Fruit fly (Drosophila melanogaster) whole organism, embryonic: ENCODE data around the gene DAAM.
A peak's percentile ranks its signal among the peaks of the same experiment; 100 is the strongest.

ENCODE experiments used
- Asciz ChIP-seq: fragments of 200-800 bp; sonication (Bioruptor generic); optimal IDR thresholded peaks from 2 replicates; lab custom pipeline; 2017; ENCODE audit warnings: missing biosample characterization, mild to moderate bottlenecking, missing genetic modification characterization, missing genetic modification reagents
- BEAF-32 ChIP-seq: fragments of 200-800 bp; sonication (Bioruptor generic); optimal IDR thresholded peaks from 3 replicates; lab custom pipeline; 2017; ENCODE audit warnings: missing biosample characterization, missing genetic modification characterization, mild to moderate bottlenecking, moderate library complexity, missing genetic modification reagents
- CG10654 ChIP-seq: fragments of 200-800 bp; sonication (Bioruptor generic); optimal IDR thresholded peaks from 2 replicates; lab custom pipeline; 2016; ENCODE audit warnings: missing biosample characterization, missing genetic modification characterization
- CG11093 ChIP-seq: fragments of 200-800 bp; sonication (Bioruptor generic); IDR thresholded peaks from 3 replicates; pipeline ENCODE4 v1.3.6; 2022; ENCODE audit warnings: missing biosample characterization, missing genetic modification characterization
- CG13775 ChIP-seq: fragments of 200-800 bp; sonication (Bioruptor generic); optimal IDR thresholded peaks from 3 replicates; lab custom pipeline; 2017; ENCODE audit warnings: missing biosample characterization, mild to moderate bottlenecking, missing genetic modification characterization
- CG15073 ChIP-seq: fragments of 200-800 bp; sonication (Bioruptor generic); optimal IDR thresholded peaks from 2 replicates; lab custom pipeline; 2016; ENCODE audit warnings: missing biosample characterization, missing genetic modification characterization
- CG2129 ChIP-seq: fragments of 200-800 bp; sonication (Bioruptor generic); IDR thresholded peaks from 2 replicates; pipeline ENCODE4 v1.3.6; 2022; ENCODE audit warnings: missing biosample characterization, missing genetic modification characterization; ENCODE audit not compliant: partially characterized antibody
- CG31224 ChIP-seq: fragments of 200-800 bp; sonication (Bioruptor generic); IDR thresholded peaks from 2 replicates; pipeline ENCODE4 v1.3.6; 2022; ENCODE audit warnings: missing biosample characterization, missing genetic modification characterization
- CG5180 ChIP-seq: fragments of 200-800 bp; sonication (Bioruptor generic); optimal IDR thresholded peaks from 3 replicates; lab custom pipeline; 2017; ENCODE audit warnings: missing biosample characterization, missing genetic modification characterization, mild to moderate bottlenecking, moderate library complexity, missing genetic modification reagents
- CG6813 ChIP-seq: fragments of 200-800 bp; sonication (Bioruptor generic); optimal IDR thresholded peaks from 2 replicates; lab custom pipeline; 2017; ENCODE audit warnings: missing biosample characterization, missing genetic modification characterization, mild to moderate bottlenecking, moderate library complexity, missing genetic modification reagents
- CG7786 ChIP-seq: fragments of 200-800 bp; sonication (Bioruptor generic); optimal IDR thresholded peaks from 2 replicates; lab custom pipeline; 2016; ENCODE audit warnings: missing biosample characterization, missing genetic modification characterization
- Camta ChIP-seq: fragments of 200-800 bp; sonication (Bioruptor generic); optimal IDR thresholded peaks from 2 replicates; lab custom pipeline; 2016; ENCODE audit warnings: missing biosample characterization, missing genetic modification characterization
- Dip3 ChIP-seq: fragments of 200-800 bp; sonication (Bioruptor generic); optimal IDR thresholded peaks from 3 replicates; lab custom pipeline; 2016; ENCODE audit warnings: missing biosample characterization, missing genetic modification characterization
- Fer3 ChIP-seq: fragments of 200-800 bp; sonication (Bioruptor generic); optimal IDR thresholded peaks from 2 replicates; lab custom pipeline; 2018; ENCODE audit warnings: missing biosample characterization, mild to moderate bottlenecking, missing genetic modification characterization, moderate library complexity
- H15 ChIP-seq: fragments of 200-800 bp; sonication (Bioruptor generic); IDR thresholded peaks from 3 replicates; pipeline ENCODE4 v1.3.6; 2022; ENCODE audit warnings: missing biosample characterization, missing genetic modification characterization
- HLH4C ChIP-seq: fragments of 200-800 bp; sonication (Bioruptor generic); IDR thresholded peaks from 3 replicates; pipeline ENCODE4 v1.3.6; 2022; ENCODE audit warnings: missing biosample characterization, missing genetic modification characterization; ENCODE audit not compliant: partially characterized antibody
- HmgZ ChIP-seq: fragments of 200-800 bp; sonication (Bioruptor generic); optimal IDR thresholded peaks from 2 replicates; lab custom pipeline; 2018; ENCODE audit warnings: missing biosample characterization, mild to moderate bottlenecking, missing genetic modification characterization
- Hmx ChIP-seq: fragments of 200-800 bp; sonication (Bioruptor generic); optimal IDR thresholded peaks from 2 replicates; lab custom pipeline; 2016; ENCODE audit warnings: missing biosample characterization, missing genetic modification characterization
- Hr39 ChIP-seq: fragments of >200 bp; optimal IDR thresholded peaks from 2 replicates; lab custom pipeline; 2017
- Kr ChIP-seq: fragments of 200-800 bp; sonication (Bioruptor generic); optimal IDR thresholded peaks from 2 replicates; lab custom pipeline; 2017; ENCODE audit warnings: missing biosample characterization, mild to moderate bottlenecking, missing genetic modification characterization
- MTF-1 ChIP-seq: fragments of 200-800 bp; sonication (Bioruptor generic); optimal IDR thresholded peaks from 2 replicates; lab custom pipeline; 2018; ENCODE audit warnings: missing biosample characterization, mild to moderate bottlenecking, missing genetic modification characterization, borderline replicate concordance
- Mad ChIP-seq: fragments of 200-800 bp; sonication (Bioruptor generic); optimal IDR thresholded peaks from 2 replicates; lab custom pipeline; 2016; ENCODE audit warnings: missing biosample characterization, missing genetic modification characterization
- Meics ChIP-seq: fragments of 200-800 bp; sonication (Bioruptor generic); optimal IDR thresholded peaks from 2 replicates; lab custom pipeline; 2017; ENCODE audit warnings: missing biosample characterization, mild to moderate bottlenecking, missing genetic modification characterization
- NC2α ChIP-seq: fragments of 200-800 bp; sonication (Bioruptor generic); optimal IDR thresholded peaks from 2 replicates; lab custom pipeline; 2016; ENCODE audit warnings: missing biosample characterization, missing genetic modification characterization
- Neu2 ChIP-seq: fragments of 200-800 bp; sonication (Bioruptor generic); optimal IDR thresholded peaks from 3 replicates; lab custom pipeline; 2016; ENCODE audit warnings: missing biosample characterization, missing genetic modification characterization, borderline replicate concordance
- Oli ChIP-seq: fragments of 200-800 bp; sonication (Bioruptor generic); optimal IDR thresholded peaks from 2 replicates; lab custom pipeline; 2018; ENCODE audit warnings: missing biosample characterization, mild to moderate bottlenecking, missing genetic modification characterization, moderate library complexity
- Opbp ChIP-seq: fragments of 200-800 bp; sonication (Bioruptor generic); IDR thresholded peaks from 3 replicates; pipeline ENCODE4 v1.3.6; 2022; ENCODE audit warnings: missing biosample characterization, missing genetic modification characterization; ENCODE audit not compliant: partially characterized antibody
- Side ChIP-seq: fragments of 200-800 bp; sonication (Bioruptor generic); optimal IDR thresholded peaks from 2 replicates; lab custom pipeline; 2016; ENCODE audit warnings: missing biosample characterization, missing genetic modification characterization
- Sin3A ChIP-seq: fragments of >200 bp; optimal IDR thresholded peaks from 2 replicates; lab custom pipeline; 2018
- Taf1 ChIP-seq: fragments of 200-800 bp; sonication (Bioruptor generic); IDR thresholded peaks from 2 replicates; pipeline ENCODE4 v1.3.6; 2022; ENCODE audit warnings: missing biosample characterization, missing genetic modification characterization
- Xbp1 ChIP-seq: fragments of 200-800 bp; sonication (Bioruptor generic); optimal IDR thresholded peaks from 3 replicates; lab custom pipeline; 2016; ENCODE audit warnings: missing biosample characterization, mild to moderate bottlenecking, missing genetic modification characterization
- ara ChIP-seq: fragments of 200-800 bp; sonication (Bioruptor generic); IDR thresholded peaks from 2 replicates; pipeline ENCODE4 v1.3.6; 2022; ENCODE audit warnings: missing biosample characterization, missing genetic modification characterization
- br ChIP-seq: fragments of >200 bp; optimal IDR thresholded peaks from 2 replicates; lab custom pipeline; 2017
- btn ChIP-seq: fragments of 200-800 bp; sonication (Bioruptor generic); optimal IDR thresholded peaks from 2 replicates; lab custom pipeline; 2016; ENCODE audit warnings: missing biosample characterization, missing genetic modification characterization
- cato ChIP-seq: fragments of 200-800 bp; sonication (Bioruptor generic); optimal IDR thresholded peaks from 2 replicates; lab custom pipeline; 2016; ENCODE audit warnings: missing biosample characterization, missing genetic modification characterization, borderline replicate concordance
- cwo ChIP-seq: fragments of 200-800 bp; sonication (Bioruptor generic); optimal IDR thresholded peaks from 3 replicates; lab custom pipeline; 2017; ENCODE audit warnings: missing biosample characterization, missing genetic modification characterization, mild to moderate bottlenecking, moderate library complexity, missing genetic modification reagents
- danr ChIP-seq: fragments of 200-800 bp; sonication (Bioruptor generic); IDR thresholded peaks from 2 replicates; pipeline ENCODE4 v1.3.6; 2022; ENCODE audit warnings: missing biosample characterization, missing genetic modification characterization
- exex ChIP-seq: fragments of 200-800 bp; sonication (Bioruptor generic); optimal IDR thresholded peaks from 4 replicates; lab custom pipeline; 2018; ENCODE audit warnings: missing biosample characterization, mild to moderate bottlenecking, missing genetic modification characterization, moderate library complexity
- eyg ChIP-seq: fragments of 200-800 bp; sonication (Bioruptor generic); optimal IDR thresholded peaks from 3 replicates; lab custom pipeline; 2016; ENCODE audit warnings: missing biosample characterization, missing genetic modification characterization
- fd102C ChIP-seq: fragments of 200-800 bp; sonication (Bioruptor generic); optimal IDR thresholded peaks from 2 replicates; lab custom pipeline; 2018; ENCODE audit warnings: missing biosample characterization, mild to moderate bottlenecking, missing genetic modification characterization, moderate library complexity
- ham ChIP-seq: fragments of 200-800 bp; sonication (Bioruptor generic); IDR thresholded peaks from 2 replicates; pipeline ENCODE4 v1.3.6; 2022; ENCODE audit warnings: missing biosample characterization, missing genetic modification characterization
- jing ChIP-seq: fragments of 200-800 bp; sonication (Bioruptor generic); optimal IDR thresholded peaks from 2 replicates; lab custom pipeline; 2018; ENCODE audit warnings: missing biosample characterization, mild to moderate bottlenecking, missing genetic modification characterization
- jumu ChIP-seq: fragments of 200-800 bp; sonication (Bioruptor generic); optimal IDR thresholded peaks from 3 replicates; lab custom pipeline; 2016; ENCODE audit warnings: missing biosample characterization, missing genetic modification characterization
- knrl ChIP-seq: fragments of 200-800 bp; sonication (Bioruptor generic); IDR thresholded peaks from 3 replicates; pipeline ENCODE4 v1.3.6; 2022; ENCODE audit warnings: missing biosample characterization, missing genetic modification characterization; ENCODE audit not compliant: partially characterized antibody
- luna ChIP-seq: fragments of 200-800 bp; sonication (Bioruptor generic); optimal IDR thresholded peaks from 2 replicates; lab custom pipeline; 2016; ENCODE audit warnings: missing biosample characterization, missing genetic modification characterization
- org-1 ChIP-seq: fragments of 200-800 bp; sonication (Bioruptor generic); optimal IDR thresholded peaks from 2 replicates; lab custom pipeline; 2017; ENCODE audit warnings: missing biosample characterization, missing genetic modification characterization
- pho ChIP-seq: fragments of 200-800 bp; sonication (Bioruptor generic); optimal IDR thresholded peaks from 2 replicates; lab custom pipeline; 2016; ENCODE audit warnings: missing biosample characterization, missing genetic modification characterization
- pita ChIP-seq: fragments of 200-800 bp; sonication (Bioruptor generic); optimal IDR thresholded peaks from 2 replicates; lab custom pipeline; 2017; ENCODE audit warnings: missing biosample characterization, mild to moderate bottlenecking, missing genetic modification characterization
- sd ChIP-seq: fragments of 200-800 bp; sonication (Bioruptor generic); optimal IDR thresholded peaks from 3 replicates; lab custom pipeline; 2018; ENCODE audit warnings: missing biosample characterization, mild to moderate bottlenecking, missing genetic modification characterization, moderate library complexity
- stc ChIP-seq: fragments of 200-800 bp; sonication (Bioruptor generic); IDR thresholded peaks from 2 replicates; pipeline ENCODE4 v1.3.6; 2022; ENCODE audit warnings: missing biosample characterization, missing genetic modification characterization
- twi ChIP-seq: fragments of 200-800 bp; optimal IDR thresholded peaks from 2 replicates; lab custom pipeline; 2019; ENCODE audit warnings: missing biosample characterization, mild to moderate bottlenecking, missing genetic modification characterization, moderate library complexity
- usp ChIP-seq: fragments of >200 bp; optimal IDR thresholded peaks from 2 replicates; lab custom pipeline; 2017; ENCODE audit warnings: missing biosample characterization, missing genetic modification characterization

The DAAM gene

dm6 chrX:1272848-1273247 is 49.3 kb downstream of the DAAM start (continued):
- no peak for TF ChIP-seq HmgZ
- TF ChIP-seq Neu2: no peak
- peak; percentile 20 for TF ChIP-seq Asciz (GFP tag; lab: Kevin White, UChicago)
- no peak for TF ChIP-seq twi (tag; lab: Kevin White, UChicago)
- TF ChIP-seq MTF-1: no peak
- peak; percentile 55 for TF ChIP-seq Oli
- peak; percentile 35; the same call in 1 of the 2 replicates for TF ChIP-seq ara (GFP tag; lab: Robert Waterston, UW)
- TF ChIP-seq exex (tag; lab: Kevin White, UChicago): no peak
- TF ChIP-seq Hr39 (lab: Kevin White, UChicago): no peak
- TF ChIP-seq Kr: no peak
- no peak for TF ChIP-seq CG2129 (GFP tag; lab: Robert Waterston, UW)
- peak; percentile 37 for TF ChIP-seq CG7786 (GFP tag; lab: Kevin White, UChicago)
- no peak for TF ChIP-seq sd (tag; lab: Kevin White, UChicago)
- no peak for TF ChIP-seq br
- no peak for TF ChIP-seq CG6813 (GFP tag; lab: Kevin White, UChicago)
- no peak for TF ChIP-seq Opbp
- TF ChIP-seq org-1 (GFP tag; lab: Kevin White, UChicago): peak; percentile 11
- TF ChIP-seq CG5180 (GFP tag; lab: Kevin White, UChicago): no peak
- no peak for TF ChIP-seq CG31224
- TF ChIP-seq Camta (GFP tag; lab: Kevin White, UChicago): peak; percentile 49
- TF ChIP-seq pho: peak; percentile 45
- TF ChIP-seq jumu: peak; percentile 34
- no peak for TF ChIP-seq luna (GFP tag; lab: Kevin White, UChicago)
- TF ChIP-seq ham (GFP tag; lab: Robert Waterston, UW): no peak
- no peak for TF ChIP-seq cato (GFP tag; lab: Kevin White, UChicago)
- TF ChIP-seq danr (GFP tag; lab: Robert Waterston, UW): 0 out of 2 replicates have a peak, but pooled peaks have one; percentile 9
- TF ChIP-seq pita (GFP tag; lab: Kevin White, UChicago): no peak
- TF ChIP-seq CG11093 (GFP tag; lab: Robert Waterston, UW): 0 out of 3 replicates have a peak, but pooled peaks have one; percentile 43
- no peak for TF ChIP-seq Sin3A (lab: Kevin White, UChicago)
- peak; percentile 36 for TF ChIP-seq CG10654 (GFP tag; lab: Kevin White, UChicago)
- TF ChIP-seq Dip3 (GFP tag; lab: Kevin White, UChicago): peak; percentile 27
- no peak for TF ChIP-seq stc
- no peak for TF ChIP-seq HLH4C
- no peak for TF ChIP-seq NC2α (GFP tag; lab: Kevin White, UChicago)
- peak; percentile 64 for TF ChIP-seq Meics (GFP tag; lab: Kevin White, UChicago)
- no peak; the same call in 1 of the 2 replicates for TF ChIP-seq Taf1
- TF ChIP-seq Mad: no peak
- TF ChIP-seq CG13775: peak; percentile 55
- no peak for TF ChIP-seq usp (GFP tag; lab: Kevin White, UChicago)
- TF ChIP-seq Fer3 (tag; lab: Kevin White, UChicago): peak; percentile 65
- TF ChIP-seq Hmx (GFP tag; lab: Kevin White, UChicago): peak; percentile 14
- TF ChIP-seq knrl (GFP tag; lab: Robert Waterston, UW): no peak
- TF ChIP-seq jing (GFP tag; lab: Kevin White, UChicago): no peak
- peak; percentile 30 for TF ChIP-seq eyg
- peak; percentile 3 for TF ChIP-seq btn (GFP tag; lab: Kevin White, UChicago)
- no peak for TF ChIP-seq fd102C (GFP tag; lab: Kevin White, UChicago)
- peak; percentile 42 for TF ChIP-seq cwo (GFP tag; lab: Kevin White, UChicago)
- no peak for TF ChIP-seq H15 (GFP tag; lab: Robert Waterston, UW)
- no peak for TF ChIP-seq CG15073 (GFP tag; lab: Kevin White, UChicago)
- TF ChIP-seq Side (GFP tag; lab: Kevin White, UChicago): peak; percentile 4
- TF ChIP-seq Xbp1 (GFP tag; lab: Kevin White, UChicago): peak; percentile 48
- no peak for TF ChIP-seq BEAF-32 (GFP tag; lab: Kevin White, UChicago)
